Worm (Caenorhabditis elegans): Measurements from ENCODE around the gene Y43F8C.3.

DNA sequence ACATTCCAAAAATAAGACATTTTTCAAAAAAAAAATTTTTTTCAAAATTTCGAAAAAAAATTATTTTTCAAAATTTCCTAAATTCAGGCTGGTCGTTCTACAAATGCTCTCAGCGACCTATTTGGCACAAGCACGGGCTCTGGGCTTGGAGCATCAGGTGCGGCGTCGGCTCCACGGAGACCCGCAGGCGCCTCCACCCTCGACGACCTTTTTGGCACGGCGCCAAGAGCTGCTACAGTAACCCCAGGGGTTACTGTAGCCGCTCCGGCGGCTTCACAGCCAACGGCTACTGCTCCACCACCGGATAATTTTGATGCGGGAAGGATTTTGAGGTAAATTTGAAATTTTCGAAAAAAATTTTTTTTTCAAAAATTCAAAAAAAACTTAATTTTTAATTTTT lies 3.3 kb upstream of the Y43F8C.3 start:
- no peak for TF ChIP-seq sptf-1 (tag; optimal IDR thresholded peaks at IDR 0.05)
- no peak for TF ChIP-seq ceh-43 (GFP tag; optimal IDR thresholded peaks at IDR 0.05)
- no peak for TF ChIP-seq nhr-76 (tag; optimal IDR thresholded peaks at IDR 0.05)

Measured in whole organism, mixed stage, embryonic.